Worm (Caenorhabditis elegans): ENCODE measurements around the gene C13F10.8.

- TF ChIP-seq W03F9.2 (tag; optimal IDR thresholded peaks at IDR 0.05) (no peak), dao-5 (tag; optimal IDR thresholded peaks at IDR 0.05) (no peak)
Observed at ce11 chrV:7197036-7197435, 23.8 kb downstream of the C13F10.8 start.

All from whole organism, L4/young adult.